Fruit fly (Drosophila melanogaster) whole organism, embryonic: ENCODE data around the gene CG33641.
A peak's percentile ranks its signal among the peaks of the same experiment; 100 is the strongest.

Experiments
- Asciz ChIP-seq: fragments of 200-800 bp; sonication (Bioruptor generic); optimal IDR thresholded peaks from 2 replicates; lab custom pipeline; 2017; ENCODE audit warnings: missing biosample characterization, mild to moderate bottlenecking, missing genetic modification characterization, missing genetic modification reagents
- CG2202 ChIP-seq: fragments of 200-800 bp; sonication (Bioruptor generic); optimal IDR thresholded peaks from 2 replicates; lab custom pipeline; 2018; ENCODE audit warnings: missing biosample characterization, mild to moderate bottlenecking, missing genetic modification characterization
- CG34224 ChIP-seq: fragments of 200-800 bp; sonication (Bioruptor generic); IDR thresholded peaks from 3 replicates; pipeline ENCODE4 v1.3.6; 2022; ENCODE audit warnings: missing biosample characterization, missing genetic modification characterization; ENCODE audit not compliant: partially characterized antibody
- H2.0 ChIP-seq: fragments of 200-800 bp; sonication (Bioruptor generic); IDR thresholded peaks from 2 replicates; pipeline ENCODE4 v1.3.6; 2022; ENCODE audit warnings: missing biosample characterization, missing genetic modification characterization
- Ssrp ChIP-seq: fragments of 200-800 bp; sonication (Bioruptor generic); optimal IDR thresholded peaks from 2 replicates; lab custom pipeline; 2018; ENCODE audit warnings: missing biosample characterization, mild to moderate bottlenecking, missing genetic modification characterization, moderate library complexity
- gro ChIP-seq: fragments of 200-800 bp; sonication (Bioruptor generic); optimal IDR thresholded peaks from 2 replicates; lab custom pipeline; 2016; ENCODE audit warnings: missing biosample characterization, missing genetic modification characterization
- gsb-n ChIP-seq: fragments of 200-800 bp; sonication (Bioruptor generic); optimal IDR thresholded peaks from 3 replicates; lab custom pipeline; 2018; ENCODE audit warnings: missing biosample characterization, mild to moderate bottlenecking, missing genetic modification characterization
- ken ChIP-seq: fragments of 200-800 bp; sonication (Bioruptor generic); IDR thresholded peaks from 3 replicates; pipeline ENCODE4 v1.3.6; 2022; ENCODE audit warnings: missing biosample characterization, missing genetic modification characterization
- so ChIP-seq: fragments of 200-800 bp; sonication (Bioruptor generic); IDR thresholded peaks from 3 replicates; pipeline ENCODE4 v1.3.6; 2022; ENCODE audit warnings: missing biosample characterization, missing genetic modification characterization

dm6 chr2L:13571791-13572451 is 43.1 kb downstream of the CG33641 start:
- TF ChIP-seq ken (GFP tag; lab: Robert Waterston, UW) (no peak), gsb-n (no peak), CG34224 (GFP tag; lab: Robert Waterston, UW) (no peak), Ssrp (peak; percentile 34), H2.0 (GFP tag; lab: Robert Waterston, UW) (no peak), Asciz (no peak), so (GFP tag; lab: Robert Waterston, UW) (no peak), CG2202 (tag; lab: Kevin White, UChicago) (no peak), gro (no peak)
